Fruit fly (Drosophila melanogaster) whole organism, embryonic: ENCODE measurements around the gene CG33510.

Experiments
- CG10147 ChIP-seq: fragments of 200-800 bp; sonication (Bioruptor generic); optimal IDR thresholded peaks from 2 replicates; lab custom pipeline; 2019; ENCODE audit warnings: missing biosample characterization, mild to moderate bottlenecking, missing genetic modification characterization, moderate library complexity
- YL-1 ChIP-seq: fragments of 200-800 bp; sonication (Bioruptor generic); optimal IDR thresholded peaks from 3 replicates; lab custom pipeline; 2017; ENCODE audit warnings: missing biosample characterization, mild to moderate bottlenecking, missing genetic modification characterization

dm6 chr2L:21096448-21096994 lies 12.4 kb upstream of the CG33510 start, which contains the start of gene CG34136:
- no peak for TF ChIP-seq YL-1 (GFP tag; lab: Kevin White, UChicago)
- no peak for TF ChIP-seq CG10147 (GFP tag; lab: Kevin White, UChicago)
